Worm (Caenorhabditis elegans): ENCODE data around the gene T21C9.9.

ce11 chrV:10562817-10563216 lies 29.6 kb downstream of the T21C9.9 start:
- TF ChIP-seq lin-15B (tag; optimal IDR thresholded peaks at IDR 0.05): no peak
- no peak for TF ChIP-seq zag-1 (tag; optimal IDR thresholded peaks at IDR 0.05)
- TF ChIP-seq ceh-82 (tag; optimal IDR thresholded peaks at IDR 0.05): no peak
- no peak for TF ChIP-seq fos-1 (tag; optimal IDR thresholded peaks at IDR 0.05)
- no peak for TF ChIP-seq nhr-77 (tag; optimal IDR thresholded peaks at IDR 0.05)
